Fruit fly (Drosophila melanogaster): Measurements from ENCODE around the gene SKIP.
A peak's percentile ranks its signal among the peaks of the same experiment; 100 is the strongest.

SKIP gene

DNA sequence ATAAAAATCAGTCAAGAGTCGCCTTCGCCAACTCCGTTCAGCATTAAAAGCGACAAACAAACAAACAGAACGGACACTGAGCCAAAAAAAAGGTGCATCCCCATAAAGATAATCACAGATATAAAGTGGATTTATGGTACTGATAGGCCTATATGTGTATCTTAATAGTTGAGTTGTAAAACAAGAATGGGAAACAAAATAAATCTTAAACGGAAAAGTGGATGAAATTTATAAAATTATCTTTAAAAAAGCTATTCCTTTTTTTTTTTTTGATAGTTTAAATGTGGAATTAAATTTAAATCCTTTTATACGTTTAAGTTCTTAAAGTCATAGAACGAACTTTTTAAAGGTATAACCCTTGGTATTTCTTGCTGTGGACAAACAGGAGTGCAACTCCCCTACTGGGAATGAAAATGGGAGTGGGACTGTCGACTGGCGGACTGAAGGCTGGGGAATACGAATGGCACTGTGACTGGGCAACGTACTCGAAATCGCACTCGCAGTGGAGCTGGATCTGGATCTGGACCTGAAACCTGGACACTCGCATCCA lies 3.4 kb downstream of the SKIP start:
- TF ChIP-seq toe (GFP tag; optimal IDR thresholded peaks at IDR 0.05) (no peak), CG1620 (GFP tag; optimal IDR thresholded peaks at IDR 0.05) (no peak), bab1 (GFP tag; optimal IDR thresholded peaks at IDR 0.05) (no peak), Clk (GFP tag; optimal IDR thresholded peaks at IDR 0.05) (no peak), Crg-1 (GFP tag; optimal IDR thresholded peaks at IDR 0.05) (no peak), cnc (optimal IDR thresholded peaks at IDR 0.05) (no peak), CG11617 (GFP tag; optimal IDR thresholded peaks at IDR 0.05) (no peak), tj (GFP tag; optimal IDR thresholded peaks at IDR 0.05) (no peak), CG7045 (GFP tag; optimal IDR thresholded peaks at IDR 0.05) (no peak), pad (GFP tag; optimal IDR thresholded peaks at IDR 0.05) (no peak)

DNA sequence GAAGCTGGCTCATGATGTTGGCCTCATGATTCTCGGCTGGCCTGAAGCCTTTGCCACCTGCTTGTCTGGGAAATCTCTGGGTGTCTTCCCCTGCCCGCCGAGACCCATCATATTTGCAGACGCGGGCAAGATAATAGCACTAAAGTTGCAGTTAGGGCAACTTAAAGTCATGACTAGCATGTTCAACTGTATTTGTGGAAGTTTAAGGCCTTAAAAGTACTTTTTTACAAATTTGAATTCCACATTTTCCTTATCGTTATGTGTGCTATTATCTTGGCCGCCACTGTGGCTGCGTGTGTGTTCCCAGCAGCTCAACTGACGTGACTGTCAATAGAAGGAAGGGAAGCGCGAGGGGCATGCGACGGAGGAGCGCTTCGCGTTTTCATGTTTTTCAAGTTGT lies 5.5 kb downstream of the SKIP start:
- no peak for TF ChIP-seq cnc (optimal IDR thresholded peaks at IDR 0.05)
- TF ChIP-seq CG7045 (GFP tag; optimal IDR thresholded peaks at IDR 0.05), result peak; percentile 15
- TF ChIP-seq kay (GFP tag; ENCODE audit: borderline replicate concordance), result no peak
- TF ChIP-seq Clk (GFP tag; optimal IDR thresholded peaks at IDR 0.05), result no peak
- TF ChIP-seq CG33017 (tag; optimal IDR thresholded peaks at IDR 0.05), result no peak
- no peak for TF ChIP-seq CG14711 (tag; optimal IDR thresholded peaks at IDR 0.05)
- TF ChIP-seq CG5204 (GFP tag; optimal IDR thresholded peaks at IDR 0.05), result peak; percentile 9
- TF ChIP-seq cic (GFP tag; optimal IDR thresholded peaks at IDR 0.05), result no peak

DNA sequence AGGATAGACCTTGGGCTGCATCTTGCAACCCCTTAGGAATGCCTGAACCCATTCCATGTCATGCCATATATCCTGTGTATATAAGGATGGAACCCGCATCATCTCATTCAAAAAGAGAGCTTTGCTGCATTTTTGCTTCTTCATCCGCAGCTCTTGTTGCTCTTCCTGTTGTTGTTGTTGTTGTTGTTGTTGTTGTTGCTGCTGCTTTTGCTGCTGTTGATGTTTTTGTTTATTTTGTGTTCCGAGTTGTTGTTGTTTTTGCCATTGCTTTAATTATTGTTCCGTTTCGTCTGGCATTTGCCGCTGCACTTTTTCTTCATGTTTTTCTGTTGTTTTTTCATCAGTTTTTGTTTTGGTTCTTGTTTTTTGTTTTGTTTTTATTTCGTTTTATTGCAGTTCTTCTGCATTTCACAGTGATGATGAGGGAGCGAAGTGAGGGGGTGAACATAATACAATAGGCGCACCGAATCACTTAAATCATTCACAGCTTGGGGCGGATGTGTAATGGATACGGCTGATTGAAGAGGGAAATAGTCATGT lies 6.4 kb downstream of the SKIP start:
- TF ChIP-seq CG1620 (GFP tag; optimal IDR thresholded peaks at IDR 0.05), result no peak
- no peak for TF ChIP-seq CG14711 (tag; optimal IDR thresholded peaks at IDR 0.05)
- TF ChIP-seq Crg-1 (GFP tag; optimal IDR thresholded peaks at IDR 0.05), result no peak
- TF ChIP-seq Mnt (GFP tag; optimal IDR thresholded peaks at IDR 0.05), result no peak
- TF ChIP-seq CG7101 (tag; optimal IDR thresholded peaks at IDR 0.05), result no peak
- no peak for TF ChIP-seq cic (GFP tag; optimal IDR thresholded peaks at IDR 0.05)
- no peak for TF ChIP-seq CG11617 (GFP tag; optimal IDR thresholded peaks at IDR 0.05)
- no peak for TF ChIP-seq CG7045 (GFP tag; optimal IDR thresholded peaks at IDR 0.05)
- TF ChIP-seq Hr96 (GFP tag; optimal IDR thresholded peaks at IDR 0.05), result no peak
- no peak for TF ChIP-seq CG33017 (tag; optimal IDR thresholded peaks at IDR 0.05)
- no peak for TF ChIP-seq ovo (GFP tag; optimal IDR thresholded peaks at IDR 0.05)
- no peak for TF ChIP-seq pad (GFP tag; optimal IDR thresholded peaks at IDR 0.05)
- TF ChIP-seq CG12768 (GFP tag; optimal IDR thresholded peaks at IDR 0.05), result no peak
- TF ChIP-seq Clk (GFP tag; optimal IDR thresholded peaks at IDR 0.05), result no peak

DNA sequence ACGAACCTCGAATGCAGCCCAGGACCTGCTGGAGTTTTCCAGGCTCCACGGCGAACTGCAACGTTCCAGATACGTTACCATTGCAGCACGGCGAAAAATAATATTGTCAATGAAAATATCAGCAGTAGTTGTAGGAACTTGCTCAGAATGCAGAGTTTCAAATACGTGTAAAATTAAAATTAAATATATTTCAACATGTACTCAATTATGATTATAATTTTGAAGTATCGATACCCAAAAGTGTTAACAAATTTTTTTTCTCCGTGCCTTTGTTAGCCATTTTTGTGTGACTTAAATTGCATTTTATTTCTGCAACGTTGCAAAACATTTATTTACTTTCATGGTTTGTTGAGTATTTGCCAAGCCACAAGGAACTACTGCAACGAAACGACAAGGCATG lies 7.7 kb downstream of the SKIP start:
- TF ChIP-seq Mnt (GFP tag; optimal IDR thresholded peaks at IDR 0.05) (no peak), pad (GFP tag; optimal IDR thresholded peaks at IDR 0.05) (no peak), CG33017 (tag; optimal IDR thresholded peaks at IDR 0.05) (no peak), CG5204 (GFP tag; optimal IDR thresholded peaks at IDR 0.05) (no peak), CG12768 (GFP tag; optimal IDR thresholded peaks at IDR 0.05) (no peak), bab1 (GFP tag; optimal IDR thresholded peaks at IDR 0.05) (no peak), cnc (optimal IDR thresholded peaks at IDR 0.05) (no peak), CG11617 (GFP tag; optimal IDR thresholded peaks at IDR 0.05) (no peak), CG7101 (tag; optimal IDR thresholded peaks at IDR 0.05) (no peak), CG14711 (tag; optimal IDR thresholded peaks at IDR 0.05) (no peak), CG1620 (GFP tag; optimal IDR thresholded peaks at IDR 0.05) (no peak), CG7045 (GFP tag; optimal IDR thresholded peaks at IDR 0.05) (no peak), kay (GFP tag; ENCODE audit: borderline replicate concordance) (no peak), Clk (GFP tag; optimal IDR thresholded peaks at IDR 0.05) (no peak), tj (GFP tag; optimal IDR thresholded peaks at IDR 0.05) (no peak)

DNA sequence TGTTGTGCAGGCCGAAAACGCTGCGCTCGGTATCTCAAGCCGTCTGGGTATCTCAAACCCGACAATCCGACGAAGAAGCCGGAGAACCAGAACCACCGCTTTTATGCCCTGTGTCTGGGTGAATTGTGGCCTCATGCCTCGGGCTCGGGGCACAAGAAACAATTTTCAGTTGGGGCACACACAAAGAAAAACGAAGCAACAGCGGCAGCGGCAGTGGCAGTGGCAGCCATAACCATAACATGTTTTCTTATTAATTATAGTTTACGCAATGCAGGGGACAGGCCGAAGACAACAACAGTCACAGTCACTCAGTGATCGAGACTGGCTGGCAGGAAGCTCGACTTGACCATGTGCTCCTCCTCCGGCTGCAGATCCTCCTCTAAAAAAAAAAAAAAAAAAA lies 8.9 kb downstream of the SKIP start:
- TF ChIP-seq cnc (optimal IDR thresholded peaks at IDR 0.05) (no peak), CG14711 (tag; optimal IDR thresholded peaks at IDR 0.05) (no peak), ovo (GFP tag; optimal IDR thresholded peaks at IDR 0.05) (no peak), Hr96 (GFP tag; optimal IDR thresholded peaks at IDR 0.05) (no peak), CG5204 (GFP tag; optimal IDR thresholded peaks at IDR 0.05) (no peak), Crg-1 (GFP tag; optimal IDR thresholded peaks at IDR 0.05) (no peak), Clk (GFP tag; optimal IDR thresholded peaks at IDR 0.05) (no peak), tj (GFP tag; optimal IDR thresholded peaks at IDR 0.05) (no peak), CG11617 (GFP tag; optimal IDR thresholded peaks at IDR 0.05) (no peak), toe (GFP tag; optimal IDR thresholded peaks at IDR 0.05) (no peak)

DNA sequence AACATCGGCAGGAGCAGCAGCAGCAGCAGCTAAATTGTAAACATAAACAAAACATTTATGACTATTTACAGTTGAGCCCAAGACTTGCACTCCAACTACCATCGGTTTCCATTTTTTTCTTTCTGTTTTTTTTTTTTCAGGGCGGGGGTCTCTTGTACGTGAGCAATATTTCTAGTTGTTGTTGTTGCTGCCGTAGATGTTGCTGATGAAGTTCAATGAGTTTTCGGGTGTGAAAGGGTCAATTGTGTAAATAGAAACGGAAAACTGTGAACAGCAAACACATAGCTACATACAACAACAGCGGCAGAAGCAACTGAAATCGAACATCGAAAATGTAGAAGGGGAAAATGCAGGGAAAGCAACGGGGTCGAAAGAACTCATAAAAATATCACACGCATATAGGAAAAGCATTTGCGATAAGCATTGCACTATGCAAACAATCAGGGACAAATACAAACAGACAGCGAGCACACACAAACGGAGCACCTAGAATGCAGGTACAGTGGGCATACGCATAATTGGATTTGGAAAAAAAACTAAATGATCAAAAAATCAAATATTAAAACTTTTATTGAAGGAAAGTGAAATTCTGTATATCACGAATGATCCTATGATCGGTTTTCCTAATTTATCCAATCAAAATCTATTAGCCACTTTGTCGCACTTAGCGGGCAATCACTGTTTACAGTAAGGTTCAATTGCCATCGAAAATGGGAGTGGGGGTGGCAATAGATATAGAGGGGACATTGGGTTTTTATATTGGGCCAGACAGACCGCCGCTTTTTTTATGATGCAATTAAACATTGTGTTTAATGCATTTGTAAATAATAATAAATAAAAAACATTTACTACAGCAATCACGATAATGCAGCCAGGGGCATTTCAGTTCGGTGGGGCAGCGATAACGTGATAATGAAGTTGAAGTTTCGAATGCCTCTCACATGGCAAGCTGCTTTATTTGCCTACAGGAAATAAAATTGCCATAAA lies 12.1 kb downstream of the SKIP start:
- TF ChIP-seq cnc (optimal IDR thresholded peaks at IDR 0.05) (no peak), Clk (GFP tag; optimal IDR thresholded peaks at IDR 0.05) (peak; percentile 53), tj (GFP tag; optimal IDR thresholded peaks at IDR 0.05) (peak; percentile 36), kay (GFP tag; ENCODE audit: borderline replicate concordance) (no peak), CG33017 (tag; optimal IDR thresholded peaks at IDR 0.05) (peak; percentile 60), CG5204 (GFP tag; optimal IDR thresholded peaks at IDR 0.05) (peak; percentile 60), CG7101 (tag; optimal IDR thresholded peaks at IDR 0.05) (peak; percentile 50), Hr96 (GFP tag; optimal IDR thresholded peaks at IDR 0.05) (peak; percentile 75), cic (GFP tag; optimal IDR thresholded peaks at IDR 0.05) (no peak), CG7045 (GFP tag; optimal IDR thresholded peaks at IDR 0.05) (peak; percentile 67), Crg-1 (GFP tag; optimal IDR thresholded peaks at IDR 0.05) (no peak), bab1 (GFP tag; optimal IDR thresholded peaks at IDR 0.05) (peak; percentile 42), CG1620 (GFP tag; optimal IDR thresholded peaks at IDR 0.05) (no peak), ovo (GFP tag; optimal IDR thresholded peaks at IDR 0.05) (no peak), CG14711 (tag; optimal IDR thresholded peaks at IDR 0.05) (peak; percentile 60), pad (GFP tag; optimal IDR thresholded peaks at IDR 0.05) (peak; percentile 1), Mnt (GFP tag; optimal IDR thresholded peaks at IDR 0.05) (peak; percentile 28), CG12768 (GFP tag; optimal IDR thresholded peaks at IDR 0.05) (no peak), toe (GFP tag; optimal IDR thresholded peaks at IDR 0.05) (peak; percentile 58), CG11617 (GFP tag; optimal IDR thresholded peaks at IDR 0.05) (peak; percentile 43)
